Worm (Caenorhabditis elegans) whole organism, young adult: ENCODE data around the gene C14A6.6.

Source experiments
- C06A6.2 ChIP-seq: fragments of 200-800 bp; sonication (Bioruptor generic); conservative IDR thresholded peaks from 2 replicates; pipeline ENCODE4 v1.3.6; 2022; ENCODE audit warnings: missing genetic modification characterization, missing compliant biosample characterization
- Y79H2A.3 ChIP-seq: fragments of 200-800 bp; sonication (Bioruptor generic); conservative IDR thresholded peaks from 2 replicates; pipeline ENCODE4 v1.3.6; 2022; ENCODE audit warnings: missing genetic modification reagents, missing genetic modification characterization, missing compliant biosample characterization
- aptf-3 ChIP-seq: fragments of 200-800 bp; sonication (Bioruptor generic); IDR thresholded peaks from 2 replicates; pipeline ENCODE4 v1.3.6; 2022; ENCODE audit warnings: missing genetic modification characterization, missing compliant biosample characterization
- atf-7 ChIP-seq: sonication (generic microtip); optimal IDR thresholded peaks from 2 replicates; lab custom pipeline; 2017; ENCODE audit warnings: mild to moderate bottlenecking, missing genetic modification characterization, missing compliant biosample characterization
- attf-6 ChIP-seq: fragments of 200-800 bp; sonication (Bioruptor generic); IDR thresholded peaks from 2 replicates; pipeline ENCODE4 v1.3.6; 2022; ENCODE audit warnings: missing genetic modification reagents, missing genetic modification characterization, missing compliant biosample characterization
- cebp-1 ChIP-seq, 2 experiments: fragments of 200-800 bp in 1 of 2; sonication (Bioruptor generic) in 1 of 2; sonication (generic microtip) in 1 of 2; IDR thresholded peaks in 1 of 2; optimal IDR thresholded peaks in 1 of 2; 2 replicates each; pipeline versions ENCODE4 v1.3.6 to Lab custom; 2017 to 2022; ENCODE audit warnings: missing compliant biosample characterization in 2 of 2, missing genetic modification characterization in 2 of 2, mild to moderate bottlenecking in 1 of 2, missing genetic modification reagents in 1 of 2, moderate library complexity in 1 of 2
- ceh-40 ChIP-seq: fragments of 200-800 bp; sonication (Bioruptor generic); IDR thresholded peaks from 2 replicates; pipeline ENCODE4 v1.3.6; 2022; ENCODE audit warnings: missing genetic modification characterization, missing compliant biosample characterization
- egrh-3 ChIP-seq: fragments of 200-800 bp; sonication (Bioruptor generic); IDR thresholded peaks from 2 replicates; pipeline ENCODE4 v1.3.6; 2022; ENCODE audit warnings: missing genetic modification reagents, missing genetic modification characterization, missing compliant biosample characterization
- lin-35 ChIP-seq, 3 experiments: fragments of 150-350 bp in 2 of 3; sonication (generic microtip) in 1 of 3; optimal IDR thresholded peaks; 2 replicates each; lab custom pipeline; 2014 to 2018; ENCODE audit warnings: missing biosample characterization in 3 of 3, missing genetic modification characterization in 3 of 3, missing genetic modification reagents in 3 of 3
- lin-54 ChIP-seq: fragments of 200-800 bp; sonication (Bioruptor generic); optimal IDR thresholded peaks from 2 replicates; lab custom pipeline; 2018; ENCODE audit warnings: mild to moderate bottlenecking, missing genetic modification characterization, missing compliant biosample characterization
- lsy-27 ChIP-seq: sonication (generic microtip); optimal IDR thresholded peaks from 2 replicates; lab custom pipeline; 2017; ENCODE audit warnings: missing genetic modification characterization, mild to moderate bottlenecking, missing compliant biosample characterization, antibody characterized with exemption, missing genotype, borderline replicate concordance; ENCODE audit not compliant: insufficient read depth
- nfya-1 ChIP-seq: sonication (generic microtip); optimal IDR thresholded peaks from 2 replicates; lab custom pipeline; 2017; ENCODE audit warnings: antibody characterized with exemption, missing compliant biosample characterization, missing genetic modification characterization, borderline replicate concordance; ENCODE audit not compliant: insufficient read depth
- nhr-80 ChIP-seq: sonication (generic microtip); optimal IDR thresholded peaks from 2 replicates; lab custom pipeline; 2016; ENCODE audit warnings: missing genetic modification characterization, missing compliant biosample characterization
- rpc-1 ChIP-seq, 2 experiments: fragments of 150-350 bp in 1 of 2; sonication (generic microtip) in 1 of 2; optimal IDR thresholded peaks; 2 replicates each; lab custom pipeline; 2014 to 2018; ENCODE audit warnings: missing biosample characterization in 1 of 2, missing genetic modification characterization in 1 of 2, missing genetic modification reagents in 1 of 2, missing genotype in 1 of 2
- zfh-2 ChIP-seq: fragments of 200-800 bp; sonication (Bioruptor generic); conservative IDR thresholded peaks from 2 replicates; pipeline ENCODE4 v1.3.6; 2022; ENCODE audit warnings: missing genetic modification reagents, missing genetic modification characterization, missing compliant biosample characterization
- ztf-22 ChIP-seq: fragments of 200-800 bp; sonication (Bioruptor generic); optimal IDR thresholded peaks from 2 replicates; lab custom pipeline; 2018; ENCODE audit warnings: mild to moderate bottlenecking, missing genetic modification characterization, moderate library complexity, missing compliant biosample characterization
- ztf-3 ChIP-seq: fragments of 200-800 bp; sonication (Bioruptor generic); optimal IDR thresholded peaks from 2 replicates; lab custom pipeline; 2018; ENCODE audit warnings: mild to moderate bottlenecking, missing genetic modification characterization, missing compliant biosample characterization

The C14A6.6 gene

ce11 chrV:18125075-18125474, 42.0 kb downstream of the C14A6.6 start, which contains the start of gene fbxa-210:
Gene fbxa-210, plus strand, starts transcription at chrV:18125375.
- no peak for TF ChIP-seq nfya-1
- no peak for TF ChIP-seq C06A6.2 (GFP tag; lab: Robert Waterston, UW)

ce11 chrV:18123639-18124038, 43.4 kb downstream of the C14A6.6 start, which contains the start of gene fbxa-107:
Gene fbxa-107, plus strand, starts transcription at chrV:18123939.
- TF ChIP-seq lin-54 (GFP tag; lab: Kevin White, UChicago) (no peak), ceh-40 (no peak), nhr-80 (tag; lab: Kevin White, UChicago) (no peak), aptf-3 (no peak), ztf-22 (GFP tag; lab: Kevin White, UChicago) (no peak), attf-6 (GFP tag; lab: Robert Waterston, UW) (no peak), egrh-3 (GFP tag; lab: Robert Waterston, UW) (no peak), ztf-3 (GFP tag; lab: Kevin White, UChicago) (no peak), cebp-1 (GFP tag; IDR thresholded peaks at IDR 0.05; lab: Robert Waterston, UW) (no peak), cebp-1 (tag; optimal IDR thresholded peaks at IDR 0.05; lab: Kevin White, UChicago) (no peak), Y79H2A.3 (GFP tag; lab: Robert Waterston, UW) (no peak), atf-7 (tag; lab: Kevin White, UChicago) (no peak), lin-35 (GFP tag; optimal IDR thresholded peaks at IDR 0.05; lab: Kevin White, UChicago) (no peak), lsy-27 (tag; lab: Kevin White, UChicago) (no peak), zfh-2 (GFP tag; lab: Robert Waterston, UW) (no peak), rpc-1 (optimal IDR thresholded peaks at IDR 0.05; lab: Kevin White, UChicago) (no peak), rpc-1 (tag; optimal IDR thresholded peaks at IDR 0.05; lab: Kevin White, UChicago) (no peak)
